Worm (Caenorhabditis elegans): Measurements from ENCODE around the gene Y43F8C.5.

Gene Y43F8C.5

ce11 chrV:19645572-19646155, 13.2 kb upstream of the Y43F8C.5 start, which contains the start of gene Y43F8C.9:
Gene Y43F8C.9 (plus strand): TSS chrV:19646105.
- no peak for TF ChIP-seq zag-1 (tag; optimal IDR thresholded peaks at IDR 0.05)
- TF ChIP-seq nhr-11 (tag; optimal IDR thresholded peaks at IDR 0.05), result no peak
- no peak for TF ChIP-seq egl-27 (tag; optimal IDR thresholded peaks at IDR 0.05)
- TF ChIP-seq fos-1 (tag; optimal IDR thresholded peaks at IDR 0.05), result no peak
- no peak for TF ChIP-seq nhr-12 (tag; optimal IDR thresholded peaks at IDR 0.05)
- no peak for TF ChIP-seq elt-3 (tag; optimal IDR thresholded peaks at IDR 0.05)
- TF ChIP-seq skn-1 (tag; optimal IDR thresholded peaks at IDR 0.05), result no peak
- TF ChIP-seq fkh-10 (GFP tag; optimal IDR thresholded peaks at IDR 0.05), result no peak
- no peak for TF ChIP-seq lin-39 (tag; optimal IDR thresholded peaks at IDR 0.05)
- no peak for TF ChIP-seq jun-1 (tag; optimal IDR thresholded peaks at IDR 0.05)
- no peak for TF ChIP-seq pha-4 (tag; optimal IDR thresholded peaks at IDR 0.05)
- no peak for TF ChIP-seq sea-2 (GFP tag; optimal IDR thresholded peaks at IDR 0.05)
- TF ChIP-seq nhr-25 (tag; optimal IDR thresholded peaks at IDR 0.05), result no peak
- TF ChIP-seq daf-12 (tag; optimal IDR thresholded peaks at IDR 0.05), result no peak
- TF ChIP-seq ceh-9 (tag; optimal IDR thresholded peaks at IDR 0.05), result no peak

- TF ChIP-seq pha-4 (tag; optimal IDR thresholded peaks at IDR 0.05) (peak; percentile 52), hmg-11 (tag; optimal IDR thresholded peaks at IDR 0.05) (peak; percentile 54), egl-5 (tag; optimal IDR thresholded peaks at IDR 0.05) (peak; percentile 7), lin-15B (tag; optimal IDR thresholded peaks at IDR 0.05) (peak; percentile 2), ceh-28 (tag; optimal IDR thresholded peaks at IDR 0.05) (peak; percentile 89), skn-1 (tag; optimal IDR thresholded peaks at IDR 0.05) (no peak), lin-39 (tag; optimal IDR thresholded peaks at IDR 0.05) (peak; percentile 73), ztf-11 (tag; optimal IDR thresholded peaks at IDR 0.05) (no peak), elt-2 (tag; optimal IDR thresholded peaks at IDR 0.05) (peak; percentile 6), nfya-1 (tag; optimal IDR thresholded peaks at IDR 0.05; ENCODE audit: insufficient read depth) (peak; percentile 75), egl-27 (tag; optimal IDR thresholded peaks at IDR 0.05) (no peak)
These were observed 11.5 kb upstream of the Y43F8C.5 start, which contains the start of the genes Y43F8C.7 and mrps-28 for ce11 chrV:19643903-19644302. Gene Y43F8C.7 (minus strand): TSS chrV:19644030. Gene mrps-28 (plus strand): TSS chrV:19644239.

DNA sequence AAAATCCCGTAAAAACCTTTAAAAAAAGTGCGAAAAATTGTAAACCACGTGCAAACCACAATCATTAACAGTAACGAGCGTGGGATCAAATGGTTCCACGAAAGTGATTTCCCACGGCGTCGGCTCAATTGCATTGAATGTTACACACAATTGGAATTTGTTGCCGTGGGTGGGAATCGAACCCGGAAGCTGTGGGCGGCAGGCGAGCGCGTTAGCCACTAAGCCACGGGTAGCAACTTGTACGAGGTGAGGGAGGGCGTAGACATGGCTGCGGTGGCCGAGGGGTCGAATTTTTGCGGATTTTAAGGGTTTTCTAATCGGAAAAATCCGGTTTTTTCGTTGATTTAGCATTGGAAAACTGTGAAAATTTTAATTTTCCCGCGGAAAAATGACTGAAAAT, 10.6 kb upstream of the Y43F8C.5 start:
- TF ChIP-seq unc-39 (tag; optimal IDR thresholded peaks at IDR 0.05), result no peak
- TF ChIP-seq daf-12 (tag; optimal IDR thresholded peaks at IDR 0.05), result peak; percentile 12
- no peak for TF ChIP-seq nhr-76 (tag; optimal IDR thresholded peaks at IDR 0.05)
- peak in 1 of 3 experiments; percentile 43 for TF ChIP-seq elt-3 (tag; optimal IDR thresholded peaks at IDR 0.05)
- peak; percentile 82 for TF ChIP-seq tbx-2 (tag; optimal IDR thresholded peaks at IDR 0.05)
- TF ChIP-seq mml-1 (tag; optimal IDR thresholded peaks at IDR 0.05), result no peak
- TF ChIP-seq fkh-10 (GFP tag; optimal IDR thresholded peaks at IDR 0.05), result no peak
- peak; percentile 90 for TF ChIP-seq nhr-43 (tag; optimal IDR thresholded peaks at IDR 0.05; ENCODE audit: poor library complexity, severe bottlenecking)
- no peak for TF ChIP-seq ZK546.5 (tag; optimal IDR thresholded peaks at IDR 0.05)
- TF ChIP-seq lin-39 (tag; optimal IDR thresholded peaks at IDR 0.05), result peak; percentile 94
- TF ChIP-seq ceh-16 (tag; optimal IDR thresholded peaks at IDR 0.05), result no peak
- no peak for TF ChIP-seq nhr-28 (tag; optimal IDR thresholded peaks at IDR 0.05)
- TF ChIP-seq unc-62 (GFP tag; optimal IDR thresholded peaks at IDR 0.05), result no peak
- no peak for TF ChIP-seq aly-2 (tag; optimal IDR thresholded peaks at IDR 0.05)
- TF ChIP-seq pqm-1 (tag; optimal IDR thresholded peaks at IDR 0.05), result no peak
- peak; percentile 45 for TF ChIP-seq nhr-77 (tag; optimal IDR thresholded peaks at IDR 0.05)
- TF ChIP-seq nhr-67 (tag; optimal IDR thresholded peaks at IDR 0.05), result no peak
- TF ChIP-seq ceh-9 (tag; optimal IDR thresholded peaks at IDR 0.05), result no peak
- peak; percentile 55 for TF ChIP-seq lin-15B (tag; optimal IDR thresholded peaks at IDR 0.05)
- TF ChIP-seq nhr-237 (tag; optimal IDR thresholded peaks at IDR 0.05), result no peak
- peak; percentile 46 for TF ChIP-seq nhr-11 (tag; optimal IDR thresholded peaks at IDR 0.05)
- TF ChIP-seq pha-4 (tag; optimal IDR thresholded peaks at IDR 0.05), result peak; percentile 57
- TF ChIP-seq ceh-28 (tag; optimal IDR thresholded peaks at IDR 0.05), result peak; percentile 59
- peak; percentile 50 for TF ChIP-seq snpc-4 (tag; optimal IDR thresholded peaks at IDR 0.05)
- no peak for TF ChIP-seq sea-2 (GFP tag; optimal IDR thresholded peaks at IDR 0.05)
- TF ChIP-seq eor-1 (tag; optimal IDR thresholded peaks at IDR 0.05), result no peak
- TF ChIP-seq fkh-2 (tag; optimal IDR thresholded peaks at IDR 0.05), result no peak
- no peak for TF ChIP-seq fos-1 (tag; optimal IDR thresholded peaks at IDR 0.05)
- peak; percentile 71 for TF ChIP-seq nhr-25 (tag; optimal IDR thresholded peaks at IDR 0.05)
- TF ChIP-seq egl-27 (tag; optimal IDR thresholded peaks at IDR 0.05), result peak; percentile 84
- TF ChIP-seq nfya-1 (tag; optimal IDR thresholded peaks at IDR 0.05; ENCODE audit: insufficient read depth), result peak; percentile 81
- TF ChIP-seq nhr-12 (tag; optimal IDR thresholded peaks at IDR 0.05), result no peak
- peak; percentile 87 for TF ChIP-seq lsy-12 (tag; optimal IDR thresholded peaks at IDR 0.05)
- TF ChIP-seq skn-1 (tag; optimal IDR thresholded peaks at IDR 0.05), result peak; percentile 53
- TF ChIP-seq ztf-4 (tag; optimal IDR thresholded peaks at IDR 0.05), result peak; percentile 41
- peak; percentile 64 for TF ChIP-seq ceh-82 (tag; optimal IDR thresholded peaks at IDR 0.05)
- peak; percentile 90 for TF ChIP-seq hmg-11 (tag; optimal IDR thresholded peaks at IDR 0.05)
- TF ChIP-seq zag-1 (tag; optimal IDR thresholded peaks at IDR 0.05), result no peak
- TF ChIP-seq ztf-11 (tag; optimal IDR thresholded peaks at IDR 0.05), result no peak
- no peak for TF ChIP-seq elt-1 (tag; optimal IDR thresholded peaks at IDR 0.05)
- peak; percentile 64 for TF ChIP-seq elt-2 (tag; optimal IDR thresholded peaks at IDR 0.05)
- peak; percentile 30 for TF ChIP-seq R02D3.7 (tag; optimal IDR thresholded peaks at IDR 0.05)
- TF ChIP-seq egl-5 (tag; optimal IDR thresholded peaks at IDR 0.05), result peak; percentile 67
- TF ChIP-seq ama-1 (optimal IDR thresholded peaks at IDR 0.05), result peak; percentile 69
